Worm (Caenorhabditis elegans) whole organism, L4 larva: Measurements from ENCODE around the gene mnk-1.

Experiments used
- D1046.2 ChIP-seq: fragments of 200-800 bp; sonication (Bioruptor generic); IDR thresholded peaks from 2 replicates; pipeline ENCODE4 v1.3.6; 2022; ENCODE audit warnings: missing genetic modification characterization, missing compliant biosample characterization
- F10B5.3 ChIP-seq: sonication (generic microtip); optimal IDR thresholded peaks from 2 replicates; lab custom pipeline; 2016; ENCODE audit warnings: mild to moderate bottlenecking, missing genetic modification characterization, missing compliant biosample characterization
- F37D6.2 ChIP-seq: sonication (generic microtip); optimal IDR thresholded peaks from 2 replicates; lab custom pipeline; 2016; ENCODE audit warnings: mild to moderate bottlenecking, missing genetic modification characterization, missing compliant biosample characterization
- T20F7.1 ChIP-seq: fragments of 200-800 bp; sonication (Bioruptor generic); optimal IDR thresholded peaks from 2 replicates; lab custom pipeline; 2018; ENCODE audit warnings: mild to moderate bottlenecking, missing genetic modification characterization, missing compliant biosample characterization
- T26A8.4 ChIP-seq: fragments of 200-800 bp; sonication (Bioruptor generic); IDR thresholded peaks from 2 replicates; pipeline ENCODE4 v1.3.6; 2022; ENCODE audit warnings: missing genetic modification characterization, missing compliant biosample characterization
- Y105C5A.15 ChIP-seq: fragments of 200-800 bp; sonication (Bioruptor generic); IDR thresholded peaks from 2 replicates; pipeline ENCODE4 v1.3.6; 2022; ENCODE audit warnings: missing genetic modification characterization, missing compliant biosample characterization
- Y48G9A.11 ChIP-seq: fragments of 200-800 bp; sonication (Bioruptor generic); IDR thresholded peaks from 2 replicates; pipeline ENCODE4 v1.3.6; 2022; ENCODE audit warnings: missing genetic modification reagents, missing genetic modification characterization, missing compliant biosample characterization
- Y5F2A.4 ChIP-seq: fragments of 200-800 bp; sonication (Bioruptor generic); optimal IDR thresholded peaks from 2 replicates; lab custom pipeline; 2018; ENCODE audit warnings: mild to moderate bottlenecking, missing genetic modification characterization, missing compliant biosample characterization
- ZK546.5 ChIP-seq, 2 experiments: sonication (generic microtip); optimal IDR thresholded peaks; 2 replicates each; lab custom pipeline; 2017; ENCODE audit warnings: missing biosample characterization in 2 of 2, missing genetic modification characterization in 2 of 2
- aha-1 ChIP-seq: fragments of 150-350 bp; peaks from one replicate; lab custom pipeline; 2014; ENCODE audit warnings: missing biosample characterization, missing genetic modification characterization
- ama-1 ChIP-seq: fragments of 150-350 bp; optimal IDR thresholded peaks from 2 replicates; lab custom pipeline; 2014; ENCODE audit warnings: inconsistent platforms, mixed read lengths
- arid-1 ChIP-seq: fragments of 200-800 bp; sonication (Bioruptor generic); conservative IDR thresholded peaks from 2 replicates; pipeline ENCODE4 v1.3.6; 2022; ENCODE audit warnings: missing genetic modification reagents, missing genetic modification characterization, missing compliant biosample characterization
- ceh-32 ChIP-seq: sonication (generic microtip); optimal IDR thresholded peaks from 2 replicates; lab custom pipeline; 2016; ENCODE audit warnings: mild to moderate bottlenecking, missing genetic modification characterization, missing compliant biosample characterization; ENCODE audit not compliant: poor library complexity
- ceh-44 ChIP-seq: fragments of 200-800 bp; sonication (Bioruptor generic); IDR thresholded peaks from 2 replicates; pipeline ENCODE4 v1.3.6; 2022; ENCODE audit warnings: missing genetic modification reagents, missing genetic modification characterization, missing compliant biosample characterization
- cey-2 ChIP-seq: sonication (generic microtip); optimal IDR thresholded peaks from 3 replicates; lab custom pipeline; 2017; ENCODE audit warnings: missing genetic modification characterization, mild to moderate bottlenecking, missing compliant biosample characterization, antibody characterized with exemption, borderline replicate concordance; ENCODE audit not compliant: insufficient read depth
- ctbp-1 ChIP-seq: fragments of 200-800 bp; sonication (Bioruptor generic); IDR thresholded peaks from 2 replicates; pipeline ENCODE4 v1.3.6; 2022; ENCODE audit warnings: missing genetic modification reagents, missing genetic modification characterization, missing compliant biosample characterization
- daf-12 ChIP-seq: fragments of 150-350 bp; optimal IDR thresholded peaks from 2 replicates; lab custom pipeline; 2014; ENCODE audit warnings: missing biosample characterization, missing genetic modification reagents, missing genetic modification characterization
- daf-16 ChIP-seq, 3 experiments: sonication (generic microtip); optimal IDR thresholded peaks; 2 replicates each; lab custom pipeline; 2016 to 2017; ENCODE audit warnings: missing genetic modification characterization in 3 of 3, missing genetic modification reagents in 3 of 3, mild to moderate bottlenecking in 2 of 3, missing compliant biosample characterization in 2 of 3, missing biosample characterization in 1 of 3, moderate library complexity in 1 of 3
- dmd-6 ChIP-seq: fragments of 200-800 bp; sonication (Bioruptor generic); IDR thresholded peaks from 2 replicates; pipeline ENCODE4 v1.3.6; 2022; ENCODE audit warnings: missing genetic modification reagents, missing genetic modification characterization, missing compliant biosample characterization
- dmd-9 ChIP-seq: fragments of 200-800 bp; sonication (Bioruptor generic); IDR thresholded peaks from 2 replicates; pipeline ENCODE4 v1.3.6; 2022; ENCODE audit warnings: missing genetic modification reagents, missing genetic modification characterization, missing compliant biosample characterization
- egl-43 ChIP-seq: fragments of 200-800 bp; sonication (Bioruptor generic); IDR thresholded peaks from 2 replicates; pipeline ENCODE4 v1.3.6; 2022; ENCODE audit warnings: missing genetic modification reagents, missing genetic modification characterization, missing compliant biosample characterization
- hif-1 ChIP-seq, 2 experiments: sonication (generic microtip); optimal IDR thresholded peaks; 2 replicates each; lab custom pipeline; 2016 to 2017; ENCODE audit warnings: missing compliant biosample characterization in 2 of 2, missing genetic modification characterization in 2 of 2, missing genetic modification reagents in 2 of 2, missing genotype in 2 of 2, mild to moderate bottlenecking in 1 of 2
- hlh-11 ChIP-seq: fragments of 200-800 bp; sonication (Bioruptor generic); optimal IDR thresholded peaks from 2 replicates; lab custom pipeline; 2018; ENCODE audit warnings: mild to moderate bottlenecking, missing genetic modification characterization, missing compliant biosample characterization
- hlh-30 ChIP-seq: sonication (generic microtip); optimal IDR thresholded peaks from 2 replicates; lab custom pipeline; 2017; ENCODE audit warnings: antibody characterized with exemption, mild to moderate bottlenecking, missing genetic modification characterization, missing compliant biosample characterization; ENCODE audit not compliant: insufficient read depth
- mep-1 ChIP-seq: fragments of 150-350 bp; sonication (generic microtip); optimal IDR thresholded peaks from 3 replicates; lab custom pipeline; 2014; ENCODE audit warnings: missing biosample characterization, missing genetic modification characterization
- nhr-102 ChIP-seq: sonication (generic microtip); optimal IDR thresholded peaks from 2 replicates; lab custom pipeline; 2016; ENCODE audit warnings: mild to moderate bottlenecking, missing genetic modification characterization, moderate library complexity, missing compliant biosample characterization
- nhr-25 ChIP-seq: sonication (generic microtip); optimal IDR thresholded peaks from 2 replicates; lab custom pipeline; 2017; ENCODE audit warnings: missing genetic modification characterization, mild to moderate bottlenecking, missing compliant biosample characterization, antibody characterized with exemption, moderate library complexity, borderline replicate concordance; ENCODE audit not compliant: insufficient read depth
- nhr-41 ChIP-seq: fragments of 200-800 bp; sonication (Bioruptor generic); IDR thresholded peaks from 2 replicates; pipeline ENCODE4 v1.3.6; 2022; ENCODE audit warnings: missing genetic modification reagents, missing genetic modification characterization, missing compliant biosample characterization
- nhr-77 ChIP-seq: fragments of 150-350 bp; optimal IDR thresholded peaks from 2 replicates; lab custom pipeline; 2014; ENCODE audit warnings: missing biosample characterization, missing genetic modification characterization
- saeg-2 ChIP-seq: fragments of 200-800 bp; sonication (Bioruptor generic); IDR thresholded peaks from 2 replicates; pipeline ENCODE4 v1.3.6; 2022; ENCODE audit warnings: missing genetic modification reagents, missing genetic modification characterization, missing compliant biosample characterization
- sdz-12 ChIP-seq: fragments of 200-800 bp; sonication (Bioruptor generic); optimal IDR thresholded peaks from 2 replicates; lab custom pipeline; 2018; ENCODE audit warnings: mild to moderate bottlenecking, missing genetic modification characterization, missing compliant biosample characterization
- tag-97 ChIP-seq: fragments of 200-800 bp; sonication (Bioruptor generic); IDR thresholded peaks from 2 replicates; pipeline ENCODE4 v1.3.6; 2022; ENCODE audit warnings: missing genetic modification characterization, missing compliant biosample characterization
- unc-62 ChIP-seq, 3 experiments: fragments of 150-350 bp in 1 of 3; sonication (generic microtip); optimal IDR thresholded peaks in 2 of 3; peaks in 1 of 3; 1 replicate in 1 of 3; 2 replicates in 2 of 3; lab custom pipeline; 2014 to 2017; ENCODE audit warnings: missing biosample characterization in 3 of 3, missing genetic modification characterization in 3 of 3, missing genetic modification reagents in 3 of 3, missing genotype in 1 of 3
- zip-11 ChIP-seq: fragments of 200-800 bp; sonication (Bioruptor generic); IDR thresholded peaks from 2 replicates; pipeline ENCODE4 v1.3.6; 2022; ENCODE audit warnings: missing genetic modification characterization, missing compliant biosample characterization
- zip-2 ChIP-seq: fragments of 150-350 bp; optimal IDR thresholded peaks from 2 replicates; lab custom pipeline; 2014; ENCODE audit warnings: missing biosample characterization, missing genetic modification characterization

mnk-1 gene

DNA sequence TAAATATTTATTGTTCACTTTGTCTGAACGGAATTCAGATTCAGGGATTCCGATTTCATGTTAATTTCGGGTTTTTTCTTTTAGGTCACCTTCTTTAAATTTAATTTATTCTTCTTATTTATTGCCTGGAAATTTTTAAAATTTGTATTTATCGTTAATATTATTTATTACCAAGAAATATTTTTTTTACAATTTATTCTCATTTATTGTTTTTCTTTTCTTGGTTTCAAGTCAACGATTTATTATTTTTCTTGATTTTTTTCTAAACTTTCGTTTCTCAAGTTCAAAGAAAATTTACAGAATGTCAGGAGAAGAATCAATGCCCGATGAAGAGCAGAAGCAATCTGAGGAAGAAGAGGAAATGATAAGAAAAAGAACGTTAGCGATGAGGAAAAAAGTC, 32.9 kb upstream of the mnk-1 start, which contains the start of gene crn-3:
TSS of gene crn-3 (plus strand) at position 301 of the 400 bp plus-strand sequence.
- TF ChIP-seq cey-2 (tag; lab: Kevin White, UChicago) (no peak), F10B5.3 (tag; lab: Kevin White, UChicago) (no peak), nhr-77 (tag; lab: Kevin White, UChicago) (no peak), zip-11 (GFP tag; lab: Robert Waterston, UW) (no peak), ama-1 (lab: Kevin White, UChicago) (no peak), saeg-2 (GFP tag; lab: Robert Waterston, UW) (no peak)
- TF ChIP-seq, all 104 proteins: peak for 0

DNA sequence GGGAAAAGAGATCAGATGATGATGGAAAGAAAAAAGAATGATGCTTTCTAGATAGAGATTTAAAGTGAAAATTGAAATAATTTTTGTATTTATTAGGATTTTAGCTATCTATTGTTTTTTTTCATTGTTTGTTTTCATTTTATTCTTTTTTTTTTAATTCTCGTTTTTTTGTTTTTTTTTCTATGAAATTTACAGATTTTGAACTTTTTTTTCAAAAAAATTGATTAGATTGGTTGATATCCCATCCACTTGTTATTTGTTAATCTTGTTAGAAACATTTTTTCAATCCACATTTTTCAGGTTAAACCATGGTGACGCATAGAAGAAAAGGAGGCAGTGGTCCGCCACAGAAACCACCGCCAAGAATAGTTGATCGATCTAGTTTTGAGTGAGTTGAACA, 29.2 kb upstream of the mnk-1 start, which contains the start of gene algn-9:
TSS of gene algn-9 (plus strand) at position 301 of the 400 bp plus-strand sequence.
- no peak for TF ChIP-seq unc-62 (GFP tag; optimal IDR thresholded peaks at IDR 0.05 in 1 of 2; lab: Kevin White, UChicago)
- TF ChIP-seq unc-62 (tag; optimal IDR thresholded peaks at IDR 0.05; lab: Kevin White, UChicago), result no peak
- TF ChIP-seq arid-1, result no peak
- no peak for TF ChIP-seq hif-1 (tag; optimal IDR thresholded peaks at IDR 0.05; lab: Kevin White, UChicago)
- no peak for TF ChIP-seq ctbp-1 (GFP tag; lab: Robert Waterston, UW)
- TF ChIP-seq daf-16 (GFP tag; optimal IDR thresholded peaks at IDR 0.05; lab: Kevin White, UChicago), result no peak
- TF ChIP-seq daf-16 (tag; optimal IDR thresholded peaks at IDR 0.05; lab: Kevin White, UChicago), result no peak
- no peak for TF ChIP-seq ZK546.5 (tag; optimal IDR thresholded peaks at IDR 0.05; lab: Kevin White, UChicago)
- no peak for TF ChIP-seq dmd-9 (GFP tag; lab: Robert Waterston, UW)
- no peak for TF ChIP-seq dmd-6 (GFP tag; lab: Robert Waterston, UW)
- no peak for TF ChIP-seq tag-97 (GFP tag; lab: Robert Waterston, UW)
- TF ChIP-seq hlh-30 (tag; lab: Kevin White, UChicago), result no peak
- TF ChIP-seq ceh-44, result no peak
- no peak for TF ChIP-seq D1046.2 (GFP tag; lab: Robert Waterston, UW)
- no peak for TF ChIP-seq hlh-11 (tag; lab: Kevin White, UChicago)
- TF ChIP-seq egl-43 (GFP tag; lab: Robert Waterston, UW), result no peak
- TF ChIP-seq zip-2 (tag; lab: Kevin White, UChicago), result no peak
- no peak for TF ChIP-seq F10B5.3 (tag; lab: Kevin White, UChicago)
- no peak for TF ChIP-seq ceh-32 (tag; lab: Kevin White, UChicago)
- TF ChIP-seq T26A8.4 (GFP tag; lab: Robert Waterston, UW), result no peak
- TF ChIP-seq Y5F2A.4, result no peak
- no peak for TF ChIP-seq aha-1

DNA sequence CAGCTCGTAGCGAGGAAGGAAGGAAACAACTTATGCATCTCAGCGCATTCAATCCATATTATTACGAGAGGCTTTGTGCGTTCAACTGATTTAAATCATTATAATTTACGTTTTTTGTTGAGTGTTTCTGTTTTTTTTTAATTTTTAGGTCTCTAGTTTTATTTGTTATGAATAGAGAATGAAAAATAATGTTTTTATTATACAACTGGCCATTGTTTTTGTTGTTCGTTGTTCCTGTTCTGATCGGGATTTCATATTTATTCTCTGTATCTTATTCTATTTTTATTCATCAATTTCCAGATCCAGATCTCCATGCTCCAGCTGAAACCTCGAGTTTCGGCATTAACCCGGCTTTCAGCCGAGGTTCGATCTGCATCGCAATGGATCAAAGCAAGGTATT, 27.5 kb upstream of the mnk-1 start, which contains the start of gene mrps-22:
TSS of gene mrps-22 (plus strand) at position 301 of the 400 bp plus-strand sequence.
- TF ChIP-seq nhr-102 (tag; lab: Kevin White, UChicago), result no peak
- no peak for TF ChIP-seq nhr-41 (GFP tag; lab: Robert Waterston, UW)
- no peak for TF ChIP-seq Y105C5A.15 (GFP tag; lab: Robert Waterston, UW)
- no peak for TF ChIP-seq mep-1
- TF ChIP-seq F37D6.2, result no peak
- no peak for TF ChIP-seq daf-12
- TF ChIP-seq Y48G9A.11 (GFP tag; lab: Robert Waterston, UW), result no peak
- TF ChIP-seq nhr-25 (tag; lab: Kevin White, UChicago), result no peak
- TF ChIP-seq zip-11 (GFP tag; lab: Robert Waterston, UW), result no peak
- TF ChIP-seq T20F7.1 (GFP tag; lab: Kevin White, UChicago), result no peak

DNA sequence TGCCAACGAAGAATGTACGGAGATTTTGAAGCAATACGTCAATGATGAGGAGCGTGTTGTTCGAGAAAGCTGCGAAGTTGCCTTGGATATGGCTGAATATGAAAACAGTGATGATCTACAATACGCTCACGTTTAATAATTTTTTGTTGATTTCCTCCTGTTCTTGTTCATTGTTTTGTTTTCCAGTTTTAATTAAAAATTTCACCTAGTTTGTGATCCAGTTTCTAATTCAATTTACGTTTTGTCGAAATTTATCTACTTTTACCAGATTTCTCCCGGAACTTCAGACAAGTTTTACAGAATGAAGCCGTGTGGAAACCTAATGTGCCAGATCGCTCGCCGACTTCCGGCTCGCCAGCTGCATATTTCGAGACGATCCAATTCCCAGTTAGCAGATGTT, 26.0 kb upstream of the mnk-1 start, which contains the start of gene dap-3:
TSS of gene dap-3 (plus strand) at position 301 of the 400 bp plus-strand sequence.
- 0 out of 2 replicates have a peak, but pooled peaks have one; percentile 4 for TF ChIP-seq egl-43 (GFP tag; lab: Robert Waterston, UW)
- no peak for TF ChIP-seq sdz-12 (GFP tag; lab: Kevin White, UChicago)
